Worm (Caenorhabditis elegans): Measurements from ENCODE around the gene nhr-61.

Gene nhr-61

ce11 chrII:14801086-14801531 lies 17.2 kb downstream of the nhr-61 start (continued):
- TF ChIP-seq dve-1 (tag; optimal IDR thresholded peaks at IDR 0.05; ENCODE audit: insufficient read depth) (peak; percentile 76), spr-3 (GFP tag; optimal IDR thresholded peaks at IDR 0.05) (no peak), nhr-76 (tag; optimal IDR thresholded peaks at IDR 0.05) (no peak), zip-2 (tag; optimal IDR thresholded peaks at IDR 0.05) (peak; percentile 39), mdl-1 (tag; optimal IDR thresholded peaks at IDR 0.05) (no peak), ces-1 (GFP tag; optimal IDR thresholded peaks at IDR 0.05) (no peak), arid-1 (GFP tag; conservative IDR thresholded peaks at IDR 0.05) (peak; percentile 63), ztf-11 (tag; optimal IDR thresholded peaks at IDR 0.05) (no peak), hmg-1.1 (GFP tag; IDR thresholded peaks at IDR 0.05) (peak; percentile 77), unc-39 (tag; optimal IDR thresholded peaks at IDR 0.05) (no peak), hif-1 (tag; optimal IDR thresholded peaks at IDR 0.05) (peak in 1 of 2 experiments; percentile 22), madf-9 (GFP tag; conservative IDR thresholded peaks at IDR 0.05) (0 out of 2 replicates have a peak, but pooled peaks have one; percentile 63), Y5F2A.4 (GFP tag; optimal IDR thresholded peaks at IDR 0.05) (no peak), mxl-3 (GFP tag; optimal IDR thresholded peaks at IDR 0.05) (peak; percentile 26), ceh-44 (GFP tag; IDR thresholded peaks at IDR 0.05) (peak; percentile 57; the same call in 1 of the 2 replicates), aha-1 (tag) (peak; percentile 75), lir-3 (tag; optimal IDR thresholded peaks at IDR 0.05) (no peak), nhr-28 (tag; optimal IDR thresholded peaks at IDR 0.05) (peak; percentile 8), nhr-102 (tag; optimal IDR thresholded peaks at IDR 0.05) (peak; percentile 34), lin-29 (GFP tag; IDR thresholded peaks at IDR 0.05) (no peak), ztf-7 (tag; optimal IDR thresholded peaks at IDR 0.05) (peak; percentile 39), unc-62 (GFP tag; optimal IDR thresholded peaks at IDR 0.05 in 1 of 2) (peak in 1 of 2 experiments; percentile 25), unc-62 (tag; optimal IDR thresholded peaks at IDR 0.05) (no peak), nhr-48 (tag; optimal IDR thresholded peaks at IDR 0.05) (no peak), saeg-2 (GFP tag; IDR thresholded peaks at IDR 0.05) (no peak), lin-1 (GFP tag; IDR thresholded peaks at IDR 0.05) (peak; percentile 63; the same call in 1 of the 2 replicates), nhr-111 (GFP tag; optimal IDR thresholded peaks at IDR 0.05) (no peak), egl-27 (tag; optimal IDR thresholded peaks at IDR 0.05) (no peak), fkh-10 (GFP tag; optimal IDR thresholded peaks at IDR 0.05) (no peak), duxl-1 (tag; optimal IDR thresholded peaks at IDR 0.05; ENCODE audit: poor library complexity) (peak; percentile 32), nhr-41 (GFP tag; IDR thresholded peaks at IDR 0.05) (0 out of 2 replicates have a peak, but pooled peaks have one; percentile 33), jun-1 (tag; optimal IDR thresholded peaks at IDR 0.05) (no peak), sdz-12 (GFP tag; optimal IDR thresholded peaks at IDR 0.05) (no peak), snpc-4 (tag; optimal IDR thresholded peaks at IDR 0.05) (peak; percentile 87), lim-7 (GFP tag; IDR thresholded peaks at IDR 0.05) (peak; percentile 59; the same call in 1 of the 2 replicates), T26A8.4 (GFP tag; IDR thresholded peaks at IDR 0.05) (peak; percentile 86), lin-39 (tag; optimal IDR thresholded peaks at IDR 0.05) (no peak), nhr-11 (tag; optimal IDR thresholded peaks at IDR 0.05) (no peak), zip-11 (GFP tag; IDR thresholded peaks at IDR 0.05) (no peak), F26F4.8 (GFP tag; conservative IDR thresholded peaks at IDR 0.05) (no peak), cey-2 (tag; optimal IDR thresholded peaks at IDR 0.05; ENCODE audit: borderline replicate concordance, insufficient read depth) (no peak), nhr-237 (tag; optimal IDR thresholded peaks at IDR 0.05) (no peak), F37D6.2 (tag; optimal IDR thresholded peaks at IDR 0.05) (peak; percentile 72), gei-8 (GFP tag; optimal IDR thresholded peaks at IDR 0.05) (no peak), spr-1 (tag; optimal IDR thresholded peaks at IDR 0.05) (peak; percentile 20), mxl-2 (GFP tag; conservative IDR thresholded peaks at IDR 0.05) (no peak), F44E2.7 (GFP tag; IDR thresholded peaks at IDR 0.05) (no peak), Y75B8A.6 (GFP tag; IDR thresholded peaks at IDR 0.05) (no peak), rbr-2 (tag; optimal IDR thresholded peaks at IDR 0.05) (peak; percentile 64), ceh-28 (tag; optimal IDR thresholded peaks at IDR 0.05) (no peak), set-16 (GFP tag; IDR thresholded peaks at IDR 0.05) (peak; percentile 23; the same call in 1 of the 2 replicates), nhr-42 (GFP tag; IDR thresholded peaks at IDR 0.05) (peak; percentile 86)

Measured in whole organism, L4 larva.